Fruit fly (Drosophila melanogaster): ENCODE data around the gene Gyc89Db.
A peak's percentile ranks its signal among the peaks of the same experiment; 100 is the strongest.

Gene Gyc89Db

DNA sequence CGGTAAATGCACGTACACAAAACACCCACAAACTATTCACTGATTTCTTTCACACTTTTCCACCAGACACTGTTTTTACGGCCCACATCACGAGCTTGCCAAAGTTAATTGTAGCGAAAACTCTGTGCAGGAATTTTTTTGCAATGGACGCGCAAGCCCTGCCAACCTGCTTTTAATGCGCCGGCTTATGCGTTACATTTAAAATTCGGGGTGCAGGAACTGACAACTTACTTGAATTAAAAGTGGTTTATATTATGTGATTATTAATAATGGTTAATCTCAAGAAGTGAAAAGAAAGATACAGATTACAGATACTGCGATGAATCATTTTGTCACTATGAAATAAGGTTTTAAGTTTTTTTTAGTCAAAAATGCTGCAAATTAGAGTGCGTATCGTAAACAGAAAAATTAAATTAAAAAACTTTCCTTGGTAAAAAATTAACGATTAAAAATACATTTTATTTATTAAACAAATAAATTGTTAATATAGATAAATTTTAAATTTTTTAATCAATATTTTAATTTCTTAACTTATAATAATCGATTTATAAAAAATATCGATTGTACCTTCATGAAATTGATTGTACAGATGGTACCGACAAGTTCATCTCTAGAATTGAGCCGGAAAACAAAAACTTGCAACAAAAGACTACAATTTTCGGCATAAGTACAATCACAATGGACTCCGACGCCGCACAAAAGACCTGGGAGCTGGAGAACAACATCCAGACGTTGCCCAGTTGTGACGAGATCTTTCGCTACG is 7.2 kb upstream of the Gyc89Db start, which contains the start of the genes CG42232 and CSN5 (continued):
- TF ChIP-seq D19B (GFP tag; optimal IDR thresholded peaks at IDR 0.05): no peak
- no peak for TF ChIP-seq zf30C (GFP tag; optimal IDR thresholded peaks at IDR 0.05)
- TF ChIP-seq gcm2 (GFP tag; optimal IDR thresholded peaks at IDR 0.05): no peak
- no peak for TF ChIP-seq CG13296 (GFP tag; optimal IDR thresholded peaks at IDR 0.05)
- peak; percentile 65 for TF ChIP-seq pnt (GFP tag; optimal IDR thresholded peaks at IDR 0.05)
- TF ChIP-seq bowl (GFP tag; IDR thresholded peaks at IDR 0.05): no peak
- TF ChIP-seq MTF-1 (GFP tag; optimal IDR thresholded peaks at IDR 0.05; ENCODE audit: borderline replicate concordance): no peak
- TF ChIP-seq hkb (optimal IDR thresholded peaks at IDR 0.05): no peak
- peak; percentile 51; the same call in 1 of the 2 replicates for TF ChIP-seq hkb (GFP tag; IDR thresholded peaks at IDR 0.05)
- peak; percentile 15 for TF ChIP-seq ewg (GFP tag; optimal IDR thresholded peaks at IDR 0.05)
- peak; percentile 51; the same call in 1 of the 2 replicates for TF ChIP-seq amos (GFP tag; IDR thresholded peaks at IDR 0.05; ENCODE audit: partially characterized antibody)
- TF ChIP-seq Meics (GFP tag; optimal IDR thresholded peaks at IDR 0.05): peak; percentile 15
- TF ChIP-seq bbx (GFP tag; IDR thresholded peaks at IDR 0.05; ENCODE audit: partially characterized antibody): peak; percentile 27; the same call in 1 of the 2 replicates
- TF ChIP-seq Nf-YA (GFP tag; IDR thresholded peaks at IDR 0.05): no peak
- TF ChIP-seq cas (GFP tag; IDR thresholded peaks at IDR 0.05): peak; percentile 31; the same call in 1 of the 2 replicates
- TF ChIP-seq Asciz (GFP tag; optimal IDR thresholded peaks at IDR 0.05): peak; percentile 39
- TF ChIP-seq CG7839 (tag; optimal IDR thresholded peaks at IDR 0.05): no peak
- TF ChIP-seq CG8359 (GFP tag; optimal IDR thresholded peaks at IDR 0.05; ENCODE audit: borderline replicate concordance): no peak
- peak; percentile 23 for TF ChIP-seq YL-1 (GFP tag; optimal IDR thresholded peaks at IDR 0.05)
- peak; percentile 51 for TF ChIP-seq CG9817 (tag; optimal IDR thresholded peaks at IDR 0.05)
- TF ChIP-seq Mad (GFP tag; optimal IDR thresholded peaks at IDR 0.05): peak; percentile 47
- TF ChIP-seq jing (GFP tag; optimal IDR thresholded peaks at IDR 0.05): no peak
- TF ChIP-seq CG8924 (tag; optimal IDR thresholded peaks at IDR 0.05): peak; percentile 67
- TF ChIP-seq CG1603 (tag; optimal IDR thresholded peaks at IDR 0.05): no peak
- TF ChIP-seq CG12744 (GFP tag; optimal IDR thresholded peaks at IDR 0.05): no peak
- no peak for TF ChIP-seq CG11560 (tag; IDR thresholded peaks at IDR 0.05)
- no peak for TF ChIP-seq Dfd (GFP tag; optimal IDR thresholded peaks at IDR 0.05)
- TF ChIP-seq ftz-f1 (GFP tag; optimal IDR thresholded peaks at IDR 0.05): no peak
- no peak for TF ChIP-seq btn (GFP tag; optimal IDR thresholded peaks at IDR 0.05)
- peak; percentile 30; the same call in 1 of the 2 replicates for TF ChIP-seq Rx (GFP tag; IDR thresholded peaks at IDR 0.05)
- TF ChIP-seq ac (GFP tag; optimal IDR thresholded peaks at IDR 0.05): no peak
- TF ChIP-seq insv (GFP tag; optimal IDR thresholded peaks at IDR 0.05): peak in 1 of 2 experiments; percentile 4
- TF ChIP-seq CG7357 (GFP tag; IDR thresholded peaks at IDR 0.05): no peak; the same call in 2 of the 3 replicates
- peak; percentile 27 for TF ChIP-seq CG4328 (GFP tag; optimal IDR thresholded peaks at IDR 0.05)
- TF ChIP-seq CG30020 (tag; optimal IDR thresholded peaks at IDR 0.05): peak; percentile 37
- no peak for TF ChIP-seq CG12219 (GFP tag; optimal IDR thresholded peaks at IDR 0.05)
- TF ChIP-seq CG9609 (GFP tag; optimal IDR thresholded peaks at IDR 0.05): peak; percentile 0
- TF ChIP-seq CG15011 (GFP tag; optimal IDR thresholded peaks at IDR 0.05): no peak
- peak; percentile 73 for TF ChIP-seq CG12659 (GFP tag; optimal IDR thresholded peaks at IDR 0.05)
- TF ChIP-seq maf-S (GFP tag; optimal IDR thresholded peaks at IDR 0.05): peak; percentile 37
- no peak for TF ChIP-seq ssp (GFP tag; IDR thresholded peaks at IDR 0.05)
- TF ChIP-seq trh (GFP tag; optimal IDR thresholded peaks at IDR 0.05): no peak
- peak; percentile 44 for TF ChIP-seq ems (GFP tag; optimal IDR thresholded peaks at IDR 0.05)
- peak; percentile 54 for TF ChIP-seq CG4820 (GFP tag; optimal IDR thresholded peaks at IDR 0.05)
- no peak for TF ChIP-seq CG12769 (tag; optimal IDR thresholded peaks at IDR 0.05)
- peak in 1 of 2 experiments; percentile 20 for TF ChIP-seq crp (GFP tag; optimal IDR thresholded peaks at IDR 0.05)
- no peak for TF ChIP-seq CG14667 (GFP tag; IDR thresholded peaks at IDR 0.05)
- TF ChIP-seq CG6175 (GFP tag; IDR thresholded peaks at IDR 0.05): no peak
- no peak for TF ChIP-seq Fer3 (tag; optimal IDR thresholded peaks at IDR 0.05)

All from whole organism, embryonic.